Worm (Caenorhabditis elegans) whole organism, L3 larva: Measurements from ENCODE around the gene Y38C1AA.7.

ENCODE experiments used
- daf-12 ChIP-seq: fragments of 150-350 bp; optimal IDR thresholded peaks from 2 replicates; lab custom pipeline; 2014; ENCODE audit warnings: missing biosample characterization, missing genetic modification reagents, missing genetic modification characterization
- fkh-10 ChIP-seq: sonication (generic microtip); optimal IDR thresholded peaks from 2 replicates; lab custom pipeline; 2017; ENCODE audit warnings: missing biosample characterization, missing genetic modification reagents, missing genetic modification characterization
- lin-15B ChIP-seq: fragments of 150-350 bp; optimal IDR thresholded peaks from 2 replicates; lab custom pipeline; 2014; ENCODE audit warnings: missing biosample characterization, missing genetic modification characterization
- lin-39 ChIP-seq: fragments of 150-350 bp; optimal IDR thresholded peaks from 2 replicates; lab custom pipeline; 2018; ENCODE audit warnings: missing biosample characterization, missing genetic modification reagents, missing genetic modification characterization
- nhr-28 ChIP-seq: fragments of 150-350 bp; optimal IDR thresholded peaks from 2 replicates; lab custom pipeline; 2014; ENCODE audit warnings: missing biosample characterization, missing genetic modification characterization

ce11 chrIV:128525-128924 is 30.2 kb upstream of the Y38C1AA.7 start:
- TF ChIP-seq lin-15B (tag; lab: Kevin White, UChicago) (no peak), lin-39 (tag; lab: Kevin White, UChicago) (no peak), daf-12 (tag; lab: Kevin White, UChicago) (no peak), fkh-10 (GFP tag; lab: Kevin White, UChicago) (no peak), nhr-28 (tag; lab: Kevin White, UChicago) (no peak)
